Worm (Caenorhabditis elegans) whole organism, late embryonic: ENCODE results near the gene C05C9.3.

Experiments
- F13H6.1 ChIP-seq: sonication (generic microtip); optimal IDR thresholded peaks from 2 replicates; lab custom pipeline; 2016; ENCODE audit warnings: missing genetic modification characterization, missing compliant biosample characterization
- T23F11.4 ChIP-seq: fragments of 200-800 bp; sonication (Bioruptor generic); optimal IDR thresholded peaks from 2 replicates; lab custom pipeline; 2018; ENCODE audit warnings: mild to moderate bottlenecking, missing genetic modification characterization, missing compliant biosample characterization
- ahr-1 ChIP-seq: sonication (generic microtip); optimal IDR thresholded peaks from 2 replicates; lab custom pipeline; 2016; ENCODE audit warnings: missing genetic modification characterization, missing compliant biosample characterization
- ceh-18 ChIP-seq: sonication (generic microtip); optimal IDR thresholded peaks from 2 replicates; lab custom pipeline; 2016; ENCODE audit warnings: missing genetic modification characterization, missing compliant biosample characterization
- ceh-45 ChIP-seq: fragments of 200-800 bp; sonication (Bioruptor generic); IDR thresholded peaks from 2 replicates; pipeline ENCODE4 v1.3.6; 2022; ENCODE audit warnings: missing genetic modification reagents, missing genetic modification characterization, missing compliant biosample characterization
- ceh-9 ChIP-seq: sonication (generic microtip); optimal IDR thresholded peaks from 2 replicates; lab custom pipeline; 2016; ENCODE audit warnings: mild to moderate bottlenecking, missing genetic modification characterization, inconsistent platforms, missing compliant biosample characterization
- ets-4 ChIP-seq: sonication (generic microtip); optimal IDR thresholded peaks from 2 replicates; lab custom pipeline; 2016; ENCODE audit warnings: missing genetic modification characterization, missing compliant biosample characterization
- fkh-10 ChIP-seq: fragments of 150-350 bp; optimal IDR thresholded peaks from 2 replicates; lab custom pipeline; 2014; ENCODE audit warnings: missing biosample characterization, missing genetic modification reagents, missing genetic modification characterization
- nhr-11 ChIP-seq: fragments of 150-350 bp; optimal IDR thresholded peaks from 2 replicates; lab custom pipeline; 2014; ENCODE audit warnings: missing biosample characterization, missing genetic modification characterization
- odd-2 ChIP-seq: sonication (generic microtip); optimal IDR thresholded peaks from 2 replicates; lab custom pipeline; 2017; ENCODE audit warnings: antibody characterized with exemption, mild to moderate bottlenecking, missing genetic modification characterization, missing compliant biosample characterization
- pag-3 ChIP-seq: sonication (generic microtip); optimal IDR thresholded peaks from 2 replicates; lab custom pipeline; 2016; ENCODE audit warnings: missing compliant biosample characterization, missing genetic modification characterization, borderline replicate concordance
- pqm-1 ChIP-seq: sonication (generic microtip); optimal IDR thresholded peaks from 2 replicates; lab custom pipeline; 2016; ENCODE audit warnings: missing genetic modification characterization, missing compliant biosample characterization
- unc-86 ChIP-seq: sonication (generic microtip); optimal IDR thresholded peaks from 2 replicates; lab custom pipeline; 2016; ENCODE audit warnings: missing genetic modification characterization, missing compliant biosample characterization

- TF ChIP-seq T23F11.4 (GFP tag; lab: Kevin White, UChicago) (no peak), F13H6.1 (tag; lab: Kevin White, UChicago) (no peak), ceh-9 (no peak), odd-2 (tag; lab: Kevin White, UChicago) (no peak), ahr-1 (no peak), ets-4 (tag; lab: Kevin White, UChicago) (no peak), ceh-18 (tag; lab: Kevin White, UChicago) (no peak), pag-3 (no peak), ceh-45 (GFP tag; lab: Robert Waterston, UW) (no peak), pqm-1 (no peak), unc-86 (tag; lab: Kevin White, UChicago) (no peak), fkh-10 (GFP tag; lab: Kevin White, UChicago) (no peak), nhr-11 (tag; lab: Kevin White, UChicago) (no peak)
These were observed 27.1 kb downstream of the C05C9.3 start, which contains the start of gene alr-1 for ce11 chrX:11125520-11125919.
